Fruit fly (Drosophila melanogaster) whole organism, wandering third instar larva: ENCODE data around the gene CG14650.

Experiments used
- Abd-B ChIP-seq: fragments of >200 bp; optimal IDR thresholded peaks from 2 replicates; lab custom pipeline; 2017; ENCODE audit warnings: missing biosample characterization, missing genetic modification characterization
- CG9705 ChIP-seq: fragments of 200-800 bp; sonication (Bioruptor generic); optimal IDR thresholded peaks from 2 replicates; lab custom pipeline; 2018; ENCODE audit warnings: missing biosample characterization, mild to moderate bottlenecking, missing genetic modification characterization
- Dfd ChIP-seq: fragments of >200 bp; optimal IDR thresholded peaks from 2 replicates; lab custom pipeline; 2017; ENCODE audit warnings: missing biosample characterization, missing genetic modification characterization
- Jra ChIP-seq: sonication (Bioruptor generic); optimal IDR thresholded peaks from 2 replicates; lab custom pipeline; 2016; ENCODE audit warnings: missing biosample characterization, missing genetic modification characterization
- Mio ChIP-seq: sonication (Bioruptor generic); optimal IDR thresholded peaks from 2 replicates; lab custom pipeline; 2016; ENCODE audit warnings: missing biosample characterization, missing genetic modification characterization
- Myc ChIP-seq: fragments of >200 bp; optimal IDR thresholded peaks from 2 replicates; lab custom pipeline; 2017
- Rel ChIP-seq, 2 experiments: fragments of 200-800 bp; sonication (Bioruptor generic) in 1 of 2; optimal IDR thresholded peaks; 2 replicates in 1 of 2; 3 replicates in 1 of 2; lab custom pipeline; 2016 to 2019; ENCODE audit warnings: mild to moderate bottlenecking in 2 of 2, missing biosample characterization in 2 of 2, missing genetic modification characterization in 2 of 2, moderate library complexity in 1 of 2
- br ChIP-seq: fragments of 200-800 bp; sonication (Bioruptor generic); optimal IDR thresholded peaks from 2 replicates; lab custom pipeline; 2016; ENCODE audit warnings: missing biosample characterization, missing genetic modification characterization
- dl ChIP-seq, 2 experiments: fragments of 175-275, 200-275 bp in 1 of 2; fragments of 200-275 bp in 1 of 2; sonication (Bioruptor generic); optimal IDR thresholded peaks; lab custom pipeline; 2018; ENCODE audit warnings: mild to moderate bottlenecking in 2 of 2, missing biosample characterization in 2 of 2, missing genetic modification characterization in 2 of 2, moderate library complexity in 2 of 2; ENCODE audit not compliant: partially characterized antibody in 2 of 2, insufficient read depth in 1 of 2
- dmrt93B ChIP-seq: fragments of 200-800 bp; sonication (Bioruptor generic); optimal IDR thresholded peaks from 2 replicates; lab custom pipeline; 2018; ENCODE audit warnings: missing biosample characterization, mild to moderate bottlenecking, missing genetic modification characterization
- foxo ChIP-seq, 2 experiments: fragments of 200-800 bp; sonication (Bioruptor generic); optimal IDR thresholded peaks; 2 replicates in 1 of 2; 3 replicates in 1 of 2; lab custom pipeline; 2016 to 2017; ENCODE audit warnings: missing biosample characterization in 2 of 2, missing genetic modification characterization in 2 of 2
- fru ChIP-seq: fragments of 200-800 bp; sonication (Bioruptor generic); optimal IDR thresholded peaks from 3 replicates; lab custom pipeline; 2016; ENCODE audit warnings: missing biosample characterization, mild to moderate bottlenecking, missing genetic modification characterization
- psq ChIP-seq: fragments of 200-800 bp; sonication (Bioruptor generic); optimal IDR thresholded peaks from 3 replicates; lab custom pipeline; 2017; ENCODE audit warnings: missing biosample characterization, mild to moderate bottlenecking, missing genetic modification characterization, moderate library complexity
- usp ChIP-seq: fragments of >200 bp; optimal IDR thresholded peaks from 2 replicates; lab custom pipeline; 2017; ENCODE audit warnings: missing biosample characterization, missing genetic modification characterization

- TF ChIP-seq foxo (GFP tag; optimal IDR thresholded peaks at IDR 0.05; lab: Kevin White, UChicago) = no peak
- TF ChIP-seq Myc (lab: Kevin White, UChicago) = no peak
- TF ChIP-seq Jra (GFP tag; lab: Kevin White, UChicago) = no peak
- no peak for TF ChIP-seq Rel (GFP tag; optimal IDR thresholded peaks at IDR 0.05; lab: Kevin White, UChicago)
- TF ChIP-seq Rel (tag; optimal IDR thresholded peaks at IDR 0.05; lab: Kevin White, UChicago) = no peak
- no peak for TF ChIP-seq fru (GFP tag; lab: Kevin White, UChicago)
- TF ChIP-seq usp = no peak
- no peak for TF ChIP-seq CG9705 (GFP tag; lab: Kevin White, UChicago)
- no peak for TF ChIP-seq br (GFP tag; lab: Kevin White, UChicago)
- no peak for TF ChIP-seq Dfd (GFP tag; lab: Kevin White, UChicago)
- no peak for TF ChIP-seq dmrt93B
- no peak for TF ChIP-seq psq (GFP tag; lab: Kevin White, UChicago)
- no peak for TF ChIP-seq Abd-B (GFP tag; lab: Kevin White, UChicago)
- TF ChIP-seq Mio (GFP tag; lab: Kevin White, UChicago) = no peak
- TF ChIP-seq dl (GFP tag; optimal IDR thresholded peaks at IDR 0.05; lab: Kevin White, UChicago; ENCODE audit: insufficient read depth in 1 of 2, partially characterized antibody in 2 of 2) = no peak
Observed at dm6 chr3R:4480512-4480911, 43.3 kb downstream of the CG14650 start, which contains the start of gene sac.
